Worm (Caenorhabditis elegans) whole organism, early embryonic: ENCODE measurements around the gene Y66D12A.30.
A peak's percentile ranks its signal among the peaks of the same experiment; 100 is the strongest.

ENCODE experiments used
- B0310.2 ChIP-seq: sonication (generic microtip); optimal IDR thresholded peaks from 2 replicates; lab custom pipeline; 2016; ENCODE audit warnings: mild to moderate bottlenecking, missing genetic modification characterization, missing compliant biosample characterization
- F13C5.2 ChIP-seq: sonication (generic microtip); optimal IDR thresholded peaks from 2 replicates; lab custom pipeline; 2017; ENCODE audit warnings: mild to moderate bottlenecking, missing genetic modification characterization, inconsistent platforms, missing compliant biosample characterization
- aly-1 ChIP-seq: sonication (generic microtip); optimal IDR thresholded peaks from 2 replicates; lab custom pipeline; 2016; ENCODE audit warnings: missing genetic modification characterization, missing compliant biosample characterization
- ama-1 ChIP-seq: fragments of 150-350 bp; optimal IDR thresholded peaks from 2 replicates; lab custom pipeline; 2014
- ceh-13 ChIP-seq: fragments of 200-800 bp; sonication (Bioruptor generic); optimal IDR thresholded peaks from 2 replicates; lab custom pipeline; 2018; ENCODE audit warnings: mild to moderate bottlenecking, missing genetic modification characterization, missing compliant biosample characterization
- ceh-36 ChIP-seq: sonication (generic microtip); optimal IDR thresholded peaks from 2 replicates; lab custom pipeline; 2016; ENCODE audit warnings: missing genetic modification characterization, inconsistent platforms, missing compliant biosample characterization
- ets-7 ChIP-seq: sonication (generic microtip); optimal IDR thresholded peaks from 2 replicates; lab custom pipeline; 2016; ENCODE audit warnings: missing genotype, missing genetic modification characterization, missing compliant biosample characterization
- flt-1 ChIP-seq: fragments of 200-800 bp; sonication (Bioruptor generic); IDR thresholded peaks from 2 replicates; pipeline ENCODE4 v1.3.6; 2022; ENCODE audit warnings: missing genetic modification characterization, missing compliant biosample characterization
- hmbx-1 ChIP-seq: sonication (generic microtip); optimal IDR thresholded peaks from 2 replicates; lab custom pipeline; 2016; ENCODE audit warnings: mild to moderate bottlenecking, missing genetic modification characterization, missing compliant biosample characterization
- hmg-4 ChIP-seq: fragments of 200-800 bp; sonication (Bioruptor generic); optimal IDR thresholded peaks from 2 replicates; lab custom pipeline; 2018; ENCODE audit warnings: mild to moderate bottlenecking, missing genetic modification characterization, missing compliant biosample characterization
- hnd-1 ChIP-seq: sonication (generic microtip); optimal IDR thresholded peaks from 2 replicates; lab custom pipeline; 2016; ENCODE audit warnings: missing genetic modification characterization, missing compliant biosample characterization
- pes-1 ChIP-seq: fragments of 200-800 bp; sonication (Bioruptor generic); IDR thresholded peaks from 2 replicates; pipeline ENCODE4 v1.3.6; 2022; ENCODE audit warnings: missing genetic modification reagents, missing genetic modification characterization, missing compliant biosample characterization
- scrt-1 ChIP-seq: fragments of 200-800 bp; sonication (Bioruptor generic); IDR thresholded peaks from 2 replicates; pipeline ENCODE4 v1.3.6; 2022; ENCODE audit warnings: missing genetic modification characterization, missing compliant biosample characterization
- sea-1 ChIP-seq: fragments of 200-800 bp; sonication (Bioruptor generic); conservative IDR thresholded peaks from 2 replicates; pipeline ENCODE4 v1.3.6; 2022; ENCODE audit warnings: missing genetic modification characterization, missing compliant biosample characterization
- tbx-11 ChIP-seq: fragments of 200-800 bp; sonication (Bioruptor generic); IDR thresholded peaks from 2 replicates; pipeline ENCODE4 v1.3.6; 2022; ENCODE audit warnings: missing genetic modification characterization, missing compliant biosample characterization
- tbx-37 ChIP-seq: fragments of 200-800 bp; sonication (Bioruptor generic); conservative IDR thresholded peaks from 2 replicates; pipeline ENCODE4 v1.3.6; 2022; ENCODE audit warnings: missing genetic modification reagents, missing genetic modification characterization, missing compliant biosample characterization
- tra-4 ChIP-seq: sonication (generic microtip); optimal IDR thresholded peaks from 2 replicates; lab custom pipeline; 2017; ENCODE audit warnings: missing genetic modification characterization, missing compliant biosample characterization

The Y66D12A.30 gene

ce11 chrIII:11611618-11612247, 2.1 kb downstream of the Y66D12A.30 start:
- TF ChIP-seq pes-1 (GFP tag; lab: Robert Waterston, UW) (0 out of 2 replicates have a peak, but pooled peaks have one; percentile 44), ceh-36 (tag; lab: Kevin White, UChicago) (no peak)

- TF ChIP-seq ceh-13, result no peak
Measured at ce11 chrIII:11612371-11612770, 2.7 kb downstream of the Y66D12A.30 start, which contains the start of the genes Y66A7A.9 and Y66A7A.4. Y66A7A.9 (minus strand) TSS chrIII:11612471. Y66A7A.4 (plus strand) TSS chrIII:11612607.

DNA sequence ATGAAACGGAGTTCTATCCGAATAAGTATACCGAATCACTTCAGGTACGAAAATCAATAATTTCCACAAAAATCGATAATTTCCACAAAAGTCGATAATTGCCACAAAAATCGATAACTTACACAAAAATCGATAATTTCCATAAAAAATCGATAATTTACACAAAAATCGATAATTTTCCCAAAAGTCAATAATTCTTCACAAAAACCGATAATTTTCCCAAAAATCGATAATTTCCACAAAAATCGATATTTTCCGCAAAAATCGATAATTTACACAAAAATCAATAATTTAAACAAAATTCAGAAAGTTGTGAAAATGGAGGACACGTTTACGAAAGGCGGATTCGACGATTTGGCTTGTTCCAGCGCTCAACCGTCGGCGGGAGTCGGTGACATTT, 5.2 kb downstream of the Y66D12A.30 start:
- no peak for TF ChIP-seq tbx-37 (GFP tag; lab: Robert Waterston, UW)
- no peak for TF ChIP-seq hmbx-1 (tag; lab: Kevin White, UChicago)

ce11 chrIII:11615802-11616201, 6.1 kb downstream of the Y66D12A.30 start:
- TF ChIP-seq tbx-37 (GFP tag; lab: Robert Waterston, UW) (no peak), F13C5.2 (no peak), sea-1 (GFP tag; lab: Robert Waterston, UW) (no peak), B0310.2 (tag; lab: Kevin White, UChicago) (no peak), flt-1 (GFP tag; lab: Robert Waterston, UW) (no peak), tra-4 (tag; lab: Kevin White, UChicago) (no peak), ama-1 (lab: Kevin White, UChicago) (no peak), pes-1 (GFP tag; lab: Robert Waterston, UW) (no peak), scrt-1 (GFP tag; lab: Robert Waterston, UW) (no peak)

DNA sequence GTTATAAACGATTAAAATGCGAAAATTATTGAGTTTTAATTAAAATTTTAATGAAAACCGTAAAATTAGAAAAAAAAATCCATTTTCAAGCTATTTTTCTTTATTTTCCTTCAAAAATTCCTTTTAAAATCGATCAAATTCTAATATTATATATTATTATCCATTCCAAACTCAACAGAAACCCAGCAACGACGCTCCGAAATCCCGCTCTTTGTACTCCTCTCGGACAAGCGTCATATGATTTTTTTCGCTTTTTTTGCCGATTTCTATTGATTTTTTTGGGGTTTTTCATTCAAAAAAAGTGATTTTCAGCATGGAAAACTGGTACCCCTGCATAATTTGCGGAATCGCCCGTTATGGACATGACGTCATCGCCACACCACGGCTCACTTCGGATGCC, 6.8 kb downstream of the Y66D12A.30 start, which contains the start of gene ceh-91:
ceh-91 (plus strand) TSS at position 301 of the 400 bp plus-strand sequence.
- no peak for TF ChIP-seq tra-4 (tag; lab: Kevin White, UChicago)
- TF ChIP-seq hmg-4 (GFP tag; lab: Kevin White, UChicago), result no peak
- TF ChIP-seq hnd-1 (tag; lab: Kevin White, UChicago), result no peak
- no peak for TF ChIP-seq hmbx-1 (tag; lab: Kevin White, UChicago)
- no peak for TF ChIP-seq F13C5.2
- no peak for TF ChIP-seq aly-1 (tag; lab: Kevin White, UChicago)
- no peak for TF ChIP-seq ama-1 (lab: Kevin White, UChicago)
- no peak for TF ChIP-seq ets-7 (tag; lab: Kevin White, UChicago)
- no peak for TF ChIP-seq ceh-13
- TF ChIP-seq scrt-1 (GFP tag; lab: Robert Waterston, UW), result no peak
- TF ChIP-seq flt-1 (GFP tag; lab: Robert Waterston, UW), result no peak
- no peak for TF ChIP-seq sea-1 (GFP tag; lab: Robert Waterston, UW)

- TF ChIP-seq scrt-1 (GFP tag; lab: Robert Waterston, UW) (no peak), tbx-37 (GFP tag; lab: Robert Waterston, UW) (no peak), ceh-36 (tag; lab: Kevin White, UChicago) (no peak), hmbx-1 (tag; lab: Kevin White, UChicago) (no peak), F13C5.2 (no peak), ceh-13 (no peak), ets-7 (tag; lab: Kevin White, UChicago) (no peak), hnd-1 (tag; lab: Kevin White, UChicago) (no peak), pes-1 (GFP tag; lab: Robert Waterston, UW) (no peak), flt-1 (GFP tag; lab: Robert Waterston, UW) (no peak), B0310.2 (tag; lab: Kevin White, UChicago) (no peak), tra-4 (tag; lab: Kevin White, UChicago) (no peak), aly-1 (tag; lab: Kevin White, UChicago) (no peak), sea-1 (GFP tag; lab: Robert Waterston, UW) (no peak), ama-1 (lab: Kevin White, UChicago) (no peak), tbx-11 (no peak), hmg-4 (GFP tag; lab: Kevin White, UChicago) (no peak)
Measured at ce11 chrIII:11624838-11625292, 15.2 kb downstream of the Y66D12A.30 start, which contains the start of gene gly-8. gly-8 (plus strand) TSS chrIII:11625242.

DNA sequence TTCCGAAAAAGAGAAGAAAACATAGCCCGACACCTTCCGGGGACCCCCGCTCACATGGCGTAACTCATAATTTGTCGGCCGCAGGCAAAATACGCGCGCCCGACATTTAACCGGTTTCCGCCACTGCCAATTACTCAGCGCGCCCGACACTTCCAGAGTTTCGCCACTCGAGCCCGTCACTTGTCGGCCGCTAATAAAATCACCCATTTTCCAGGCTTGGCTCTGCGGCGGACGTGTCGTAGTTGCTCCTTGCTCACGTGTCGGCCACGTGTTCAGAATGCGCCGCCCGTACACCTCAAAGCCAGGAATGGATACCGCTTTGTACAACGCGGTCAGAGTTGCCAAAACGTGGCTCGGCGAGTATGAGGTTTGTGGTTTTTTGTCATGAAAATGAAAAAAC, 18.0 kb downstream of the Y66D12A.30 start:
- TF ChIP-seq tbx-11 (no peak), ceh-36 (tag; lab: Kevin White, UChicago) (no peak), B0310.2 (tag; lab: Kevin White, UChicago) (no peak), tbx-37 (GFP tag; lab: Robert Waterston, UW) (no peak), flt-1 (GFP tag; lab: Robert Waterston, UW) (no peak), aly-1 (tag; lab: Kevin White, UChicago) (no peak), hmbx-1 (tag; lab: Kevin White, UChicago) (no peak), tra-4 (tag; lab: Kevin White, UChicago) (no peak)

- no peak for TF ChIP-seq hmg-4 (GFP tag; lab: Kevin White, UChicago)
- TF ChIP-seq F13C5.2, result no peak
- no peak for TF ChIP-seq sea-1 (GFP tag; lab: Robert Waterston, UW)
- no peak for TF ChIP-seq scrt-1 (GFP tag; lab: Robert Waterston, UW)
- no peak for TF ChIP-seq pes-1 (GFP tag; lab: Robert Waterston, UW)
- TF ChIP-seq ceh-36 (tag; lab: Kevin White, UChicago), result no peak
- no peak for TF ChIP-seq ets-7 (tag; lab: Kevin White, UChicago)
Measured at ce11 chrIII:11629354-11629753, 19.7 kb downstream of the Y66D12A.30 start, which contains the start of gene Y66A7A.7. Y66A7A.7 (minus strand) TSS chrIII:11629454.
